Worm (Caenorhabditis elegans) whole organism, L4/young adult: ENCODE data around the gene sars-1.

Source experiments
- dao-5 ChIP-seq: sonication (generic microtip); optimal IDR thresholded peaks from 2 replicates; lab custom pipeline; 2016; ENCODE audit warnings: missing genotype, missing genetic modification characterization, moderate library complexity, missing compliant biosample characterization
- him-1 ChIP-seq: sonication (generic microtip); optimal IDR thresholded peaks from 2 replicates; lab custom pipeline; 2016; ENCODE audit warnings: missing genotype, missing genetic modification reagents, missing genetic modification characterization, missing compliant biosample characterization

DNA sequence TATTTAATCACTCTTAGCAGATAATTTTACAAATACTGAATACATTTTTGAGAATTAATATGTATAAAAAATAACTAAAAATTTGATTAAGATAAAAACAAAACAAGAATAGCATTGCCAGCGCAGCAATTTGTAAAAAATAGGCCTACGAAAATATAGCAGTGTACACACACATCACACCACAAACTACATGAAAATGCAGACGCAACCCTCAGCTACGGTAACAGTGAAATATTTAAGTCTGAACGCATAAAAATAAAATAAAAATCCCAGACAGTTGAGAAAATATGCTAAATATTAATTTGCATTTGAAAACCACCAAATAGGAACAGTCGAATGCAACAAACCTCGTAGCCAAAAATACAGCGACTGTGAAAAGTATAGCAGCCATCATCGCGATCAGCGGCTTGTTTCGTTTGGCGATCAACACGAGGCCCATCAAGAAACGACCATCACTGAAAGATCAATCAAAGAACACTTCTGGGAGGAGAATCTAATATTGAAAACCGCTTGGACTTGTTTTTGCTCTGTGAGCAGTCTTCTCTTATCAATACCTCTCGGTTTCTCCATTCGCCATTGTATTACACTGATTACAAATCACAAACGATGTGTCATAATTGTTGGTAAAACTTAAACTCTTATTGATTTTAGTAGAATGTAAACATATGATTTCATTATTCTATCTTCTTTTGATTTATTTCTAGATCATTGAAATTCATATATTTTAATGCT lies 4.9 kb upstream of the sars-1 start, which contains the start of gene pyp-1:
- no peak for TF ChIP-seq him-1 (tag; lab: Kevin White, UChicago)
- no peak for TF ChIP-seq dao-5 (tag; lab: Kevin White, UChicago)
